Worm (Caenorhabditis elegans) whole organism, dauer: ENCODE results near the gene nspb-2.
"Not testable (repeated sequence)": the region's sequence is repeated elsewhere in the genome, so short reads cannot be mapped to it uniquely, and the experiment has no call there.

Experiments used
- unc-62 ChIP-seq: sonication (generic microtip); optimal IDR thresholded peaks from 2 replicates; lab custom pipeline; 2017; ENCODE audit warnings: missing biosample characterization, missing genetic modification reagents, missing genetic modification characterization

nspb-2 gene

ce11 chrIV:6591010-6591746 is at the start of gene nspb-2, which contains the start of gene nspb-1:
Gene nspb-2, plus strand, starts transcription at chrIV:6591696.
Gene nspb-1, minus strand, starts transcription at chrIV:6591110.
- not testable (repeated sequence) for TF ChIP-seq unc-62 (GFP tag; lab: Kevin White, UChicago)

ce11 chrIV:6542962-6543361 is 48.5 kb upstream of the nspb-2 start:
- no peak for TF ChIP-seq unc-62 (GFP tag; lab: Kevin White, UChicago)

- TF ChIP-seq unc-62 (GFP tag; lab: Kevin White, UChicago), result no peak
Measured at ce11 chrIV:6547397-6547796, 44.1 kb upstream of the nspb-2 start.

- TF ChIP-seq unc-62 (GFP tag; lab: Kevin White, UChicago), result no peak
Measured at ce11 chrIV:6548609-6549008, 42.9 kb upstream of the nspb-2 start, which contains the start of gene fan-1. Gene fan-1, plus strand, starts transcription at chrIV:6548686.

ce11 chrIV:6552036-6552435 is 39.5 kb upstream of the nspb-2 start:
- TF ChIP-seq unc-62 (GFP tag; lab: Kevin White, UChicago), result no peak

ce11 chrIV:6554865-6555264 is 36.6 kb upstream of the nspb-2 start:
- no peak for TF ChIP-seq unc-62 (GFP tag; lab: Kevin White, UChicago)

- no peak for TF ChIP-seq unc-62 (GFP tag; lab: Kevin White, UChicago)
Measured at ce11 chrIV:6555388-6556330, 35.8 kb upstream of the nspb-2 start, which contains the start of gene paqr-1. Gene paqr-1, minus strand, starts transcription at chrIV:6555438.

ce11 chrIV:6556624-6557368 is 34.7 kb upstream of the nspb-2 start, which contains the start of gene try-3:
Gene try-3, plus strand, starts transcription at chrIV:6557155.
- TF ChIP-seq unc-62 (GFP tag; lab: Kevin White, UChicago), result no peak

- TF ChIP-seq unc-62 (GFP tag; lab: Kevin White, UChicago), result no peak
Measured at ce11 chrIV:6560434-6560833, 31.1 kb upstream of the nspb-2 start, which contains the start of gene best-9. Gene best-9, plus strand, starts transcription at chrIV:6560734.

ce11 chrIV:6562039-6562438 is 29.5 kb upstream of the nspb-2 start:
- TF ChIP-seq unc-62 (GFP tag; lab: Kevin White, UChicago), result no peak

- no peak for TF ChIP-seq unc-62 (GFP tag; lab: Kevin White, UChicago)
Measured at ce11 chrIV:6565605-6566004, 25.9 kb upstream of the nspb-2 start.

ce11 chrIV:6572238-6572637 is 19.3 kb upstream of the nspb-2 start, which contains the start of gene bicd-1:
Gene bicd-1, minus strand, starts transcription at chrIV:6572338.
- TF ChIP-seq unc-62 (GFP tag; lab: Kevin White, UChicago), result no peak

- no peak for TF ChIP-seq unc-62 (GFP tag; lab: Kevin White, UChicago)
Measured at ce11 chrIV:6572655-6573054, 18.8 kb upstream of the nspb-2 start.

- no peak for TF ChIP-seq unc-62 (GFP tag; lab: Kevin White, UChicago)
Measured at ce11 chrIV:6574343-6574742, 17.2 kb upstream of the nspb-2 start.
